Worm (Caenorhabditis elegans) whole organism, L4/young adult: ENCODE results near the gene ttr-34.

Experiments used
- W03F9.2 ChIP-seq: fragments of 150-350 bp; optimal IDR thresholded peaks from 2 replicates; lab custom pipeline; 2014; ENCODE audit warnings: missing biosample characterization, missing genetic modification characterization
- him-1 ChIP-seq: sonication (generic microtip); optimal IDR thresholded peaks from 2 replicates; lab custom pipeline; 2016; ENCODE audit warnings: missing genotype, missing genetic modification reagents, missing genetic modification characterization, missing compliant biosample characterization

DNA sequence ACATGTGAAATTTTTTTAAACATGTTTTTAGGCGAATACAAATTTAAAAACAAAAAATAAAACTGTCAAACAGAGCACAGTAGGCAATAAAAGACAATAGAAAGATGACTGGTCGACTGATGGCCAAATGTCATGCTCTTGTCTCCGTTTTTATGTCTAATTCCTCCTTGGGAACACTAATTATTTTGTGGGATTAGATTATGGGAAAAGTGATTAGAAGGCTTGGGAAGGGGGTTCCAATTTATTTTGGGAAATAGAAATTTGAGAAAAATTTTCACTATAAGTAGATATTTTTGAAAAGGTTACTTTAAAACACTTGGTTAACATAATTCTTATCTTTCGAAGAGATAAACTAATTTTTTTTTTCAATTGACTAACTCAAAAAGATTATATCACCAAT lies 31.2 kb downstream of the ttr-34 start:
- no peak for TF ChIP-seq W03F9.2
- TF ChIP-seq him-1 (tag; lab: Kevin White, UChicago): no peak
